Worm (Caenorhabditis elegans): ENCODE results near the gene marc-1.

DNA sequence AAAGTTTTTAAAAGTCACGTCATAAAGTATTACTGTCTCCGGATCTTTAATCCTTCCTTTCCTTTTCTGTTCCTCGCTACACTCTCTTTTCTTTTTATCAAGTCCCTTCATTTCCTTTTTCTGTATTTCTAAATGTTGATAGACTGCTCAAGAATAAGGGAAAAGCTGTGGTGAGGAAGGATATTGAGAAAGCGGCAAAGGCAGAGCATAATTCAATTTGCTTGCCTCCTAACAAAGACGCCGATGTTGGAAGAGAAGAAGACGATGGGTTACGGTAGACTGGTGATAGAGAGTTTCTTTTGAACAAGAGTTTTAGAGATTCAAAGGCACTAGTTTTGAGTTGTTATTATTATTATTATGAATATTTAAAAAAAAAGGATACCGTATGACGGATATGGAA lies 26.1 kb downstream of the marc-1 start:
- TF ChIP-seq alr-1 (tag; optimal IDR thresholded peaks at IDR 0.05) (no peak), lsy-2 (tag; optimal IDR thresholded peaks at IDR 0.05) (peak; percentile 20 to 81), R02D3.7 (tag; optimal IDR thresholded peaks at IDR 0.05) (no peak), elt-3 (tag; optimal IDR thresholded peaks at IDR 0.05) (no peak), snpc-4 (tag; optimal IDR thresholded peaks at IDR 0.05) (no peak), blmp-1 (tag; optimal IDR thresholded peaks at IDR 0.05; ENCODE audit: insufficient read depth) (no peak), fos-1 (tag; optimal IDR thresholded peaks at IDR 0.05) (no peak), ceh-16 (tag; optimal IDR thresholded peaks at IDR 0.05) (no peak), nhr-11 (tag; optimal IDR thresholded peaks at IDR 0.05) (no peak), nhr-77 (tag; optimal IDR thresholded peaks at IDR 0.05) (no peak), lin-39 (tag; optimal IDR thresholded peaks at IDR 0.05) (no peak), lin-11 (tag; optimal IDR thresholded peaks at IDR 0.05) (no peak), ZK546.5 (tag; optimal IDR thresholded peaks at IDR 0.05) (no peak)
